Worm (Caenorhabditis elegans): Measurements from ENCODE around the gene D1053.3.

D1053.3 gene

DNA sequence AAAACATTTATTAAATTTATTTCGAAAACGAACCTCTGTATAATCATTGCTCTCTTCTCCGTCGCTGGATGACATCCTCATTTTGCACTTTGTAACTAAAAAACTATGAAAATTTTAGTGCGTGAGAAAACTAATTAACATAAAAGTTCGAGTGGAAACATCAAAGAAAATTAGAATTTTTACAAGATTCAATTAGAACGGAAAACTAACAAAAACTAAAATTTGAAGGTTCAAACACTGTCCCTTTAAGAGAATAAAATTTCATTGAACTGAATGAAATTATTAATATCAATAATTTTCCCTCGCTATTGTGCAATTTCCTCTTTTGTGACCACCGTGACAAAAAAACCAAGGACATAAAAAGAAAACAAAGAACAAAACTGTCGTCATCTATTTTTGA lies at the start of gene D1053.3:
D1053.3 (minus strand) TSS at position 101 of the 400 bp plus-strand sequence.
- TF ChIP-seq snpc-4 (tag; optimal IDR thresholded peaks at IDR 0.05): no peak
- TF ChIP-seq mab-5 (tag; optimal IDR thresholded peaks at IDR 0.05): no peak
- TF ChIP-seq sptf-1 (tag; optimal IDR thresholded peaks at IDR 0.05): no peak
- TF ChIP-seq mls-2 (tag; optimal IDR thresholded peaks at IDR 0.05): no peak
- no peak for TF ChIP-seq unc-62 (GFP tag; optimal IDR thresholded peaks at IDR 0.05)
- no peak for TF ChIP-seq elt-3 (tag; optimal IDR thresholded peaks at IDR 0.05)
- no peak for TF ChIP-seq lin-32 (GFP tag; optimal IDR thresholded peaks at IDR 0.05)
- no peak for TF ChIP-seq ham-2 (GFP tag; optimal IDR thresholded peaks at IDR 0.05)
- TF ChIP-seq nhr-28 (tag; optimal IDR thresholded peaks at IDR 0.05): no peak

DNA sequence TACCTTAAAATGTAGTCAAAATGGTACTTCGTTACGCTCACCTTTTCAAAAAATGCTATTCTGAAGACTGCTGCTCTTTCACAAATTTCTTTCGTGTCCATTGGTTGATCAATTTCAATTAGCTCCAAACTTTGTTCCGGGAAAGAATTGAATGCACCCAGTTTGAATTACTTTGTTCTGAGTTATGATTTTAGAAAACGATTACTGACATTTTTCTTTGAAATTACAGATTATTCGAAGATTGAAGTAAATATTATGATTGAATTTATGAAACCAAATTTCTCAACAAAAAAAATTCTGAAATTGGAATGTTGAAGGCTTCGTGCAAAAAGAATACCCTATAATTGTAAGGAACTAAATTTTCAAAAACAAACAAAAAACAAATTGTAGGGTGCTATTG lies 47.3 kb upstream of the D1053.3 start, which contains the start of gene Y102F5A.1:
Y102F5A.1 (minus strand) TSS at position 101 of the 400 bp plus-strand sequence.
- no peak for TF ChIP-seq cnd-1 (tag; optimal IDR thresholded peaks at IDR 0.05)
- no peak for TF ChIP-seq ceh-83 (GFP tag; optimal IDR thresholded peaks at IDR 0.05)
- no peak for TF ChIP-seq mep-1 (tag; optimal IDR thresholded peaks at IDR 0.05)
- TF ChIP-seq mab-5 (tag; optimal IDR thresholded peaks at IDR 0.05): no peak
- TF ChIP-seq nhr-28 (tag; optimal IDR thresholded peaks at IDR 0.05): no peak
- TF ChIP-seq lin-32 (GFP tag; optimal IDR thresholded peaks at IDR 0.05): no peak
- TF ChIP-seq M03D4.4 (tag; optimal IDR thresholded peaks at IDR 0.05): no peak
- TF ChIP-seq unc-120 (tag; optimal IDR thresholded peaks at IDR 0.05; ENCODE audit: poor library complexity, severe bottlenecking): no peak
- TF ChIP-seq nhr-76 (tag; optimal IDR thresholded peaks at IDR 0.05): no peak
- no peak for TF ChIP-seq unc-39 (tag; optimal IDR thresholded peaks at IDR 0.05)
- TF ChIP-seq hlh-1 (tag; optimal IDR thresholded peaks at IDR 0.05): no peak

DNA sequence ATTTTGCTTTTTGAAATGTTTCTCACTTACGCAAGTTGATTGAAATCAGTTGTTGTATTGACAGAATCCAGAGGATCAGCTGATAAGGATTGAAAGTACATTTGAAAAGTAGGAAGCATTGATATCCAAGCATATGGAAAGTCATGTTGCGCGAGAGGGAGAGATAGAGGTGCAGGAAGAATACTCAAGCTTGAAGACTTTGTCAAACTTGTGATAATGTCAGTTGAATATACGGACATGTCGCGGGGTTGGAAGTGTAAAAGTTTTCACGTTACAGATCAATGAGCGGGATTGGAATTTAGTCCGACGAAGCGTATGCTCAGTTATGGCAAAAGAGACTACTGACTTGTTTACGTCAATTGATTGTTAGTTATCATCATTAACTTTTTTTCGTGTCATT lies 32.3 kb upstream of the D1053.3 start, which contains the start of gene ttx-3:
ttx-3 (minus strand) TSS at position 101 of the 400 bp plus-strand sequence.
- TF ChIP-seq nhr-76 (tag; optimal IDR thresholded peaks at IDR 0.05) (no peak), elt-3 (tag; optimal IDR thresholded peaks at IDR 0.05) (no peak), tbx-8 (GFP tag; optimal IDR thresholded peaks at IDR 0.05) (no peak), ham-2 (GFP tag; optimal IDR thresholded peaks at IDR 0.05) (no peak), ceh-83 (GFP tag; optimal IDR thresholded peaks at IDR 0.05) (no peak), nhr-28 (tag; optimal IDR thresholded peaks at IDR 0.05) (no peak), ces-1 (GFP tag; optimal IDR thresholded peaks at IDR 0.05) (no peak), mep-1 (tag; optimal IDR thresholded peaks at IDR 0.05) (no peak), bed-3 (GFP tag; optimal IDR thresholded peaks at IDR 0.05) (no peak)

DNA sequence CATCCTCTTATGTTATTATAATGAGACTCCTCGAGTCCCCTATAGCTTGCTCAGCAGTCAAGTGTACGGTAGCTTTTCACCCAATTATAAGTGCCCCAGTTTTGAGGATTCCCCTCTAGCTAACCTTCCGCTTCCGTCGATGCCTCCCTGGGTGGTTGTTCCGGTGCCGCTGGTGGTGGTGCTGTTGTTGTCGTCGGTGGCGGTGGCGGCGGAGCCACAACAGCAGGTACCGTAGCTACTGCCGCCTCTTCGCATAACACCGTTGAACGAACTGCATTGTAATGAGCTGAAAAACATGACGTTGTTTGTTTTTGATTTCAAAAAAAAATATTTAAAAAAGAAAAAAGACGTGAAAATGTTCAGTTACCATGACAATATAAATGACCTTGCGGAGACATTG lies 29.5 kb upstream of the D1053.3 start:
- TF ChIP-seq tbx-8 (GFP tag; optimal IDR thresholded peaks at IDR 0.05): no peak
- TF ChIP-seq ceh-39 (tag; optimal IDR thresholded peaks at IDR 0.05): no peak
- no peak for TF ChIP-seq pha-4 (tag; optimal IDR thresholded peaks at IDR 0.05)
- no peak for TF ChIP-seq M03D4.4 (tag; optimal IDR thresholded peaks at IDR 0.05)
- no peak for TF ChIP-seq nhr-237 (tag; optimal IDR thresholded peaks at IDR 0.05)
- TF ChIP-seq flh-1 (GFP tag; optimal IDR thresholded peaks at IDR 0.05): no peak
- no peak for TF ChIP-seq snpc-4 (tag; optimal IDR thresholded peaks at IDR 0.05)
- TF ChIP-seq sptf-1 (tag; optimal IDR thresholded peaks at IDR 0.05): no peak
- TF ChIP-seq elt-1 (tag; optimal IDR thresholded peaks at IDR 0.05; ENCODE audit: borderline replicate concordance, insufficient read depth): no peak
- TF ChIP-seq nhr-12 (tag; optimal IDR thresholded peaks at IDR 0.05): no peak
- no peak for TF ChIP-seq hlh-1 (tag; optimal IDR thresholded peaks at IDR 0.05)
- no peak for TF ChIP-seq ces-1 (GFP tag; optimal IDR thresholded peaks at IDR 0.05)
- no peak for TF ChIP-seq ham-2 (GFP tag; optimal IDR thresholded peaks at IDR 0.05)
- no peak for TF ChIP-seq unc-39 (tag; optimal IDR thresholded peaks at IDR 0.05)
- no peak for TF ChIP-seq mls-2 (tag; optimal IDR thresholded peaks at IDR 0.05)
- no peak for TF ChIP-seq blmp-1 (tag; optimal IDR thresholded peaks at IDR 0.05)
- TF ChIP-seq bed-3 (GFP tag; optimal IDR thresholded peaks at IDR 0.05): no peak
- TF ChIP-seq elt-3 (tag; optimal IDR thresholded peaks at IDR 0.05): no peak
- no peak for TF ChIP-seq lin-32 (GFP tag; optimal IDR thresholded peaks at IDR 0.05)

DNA sequence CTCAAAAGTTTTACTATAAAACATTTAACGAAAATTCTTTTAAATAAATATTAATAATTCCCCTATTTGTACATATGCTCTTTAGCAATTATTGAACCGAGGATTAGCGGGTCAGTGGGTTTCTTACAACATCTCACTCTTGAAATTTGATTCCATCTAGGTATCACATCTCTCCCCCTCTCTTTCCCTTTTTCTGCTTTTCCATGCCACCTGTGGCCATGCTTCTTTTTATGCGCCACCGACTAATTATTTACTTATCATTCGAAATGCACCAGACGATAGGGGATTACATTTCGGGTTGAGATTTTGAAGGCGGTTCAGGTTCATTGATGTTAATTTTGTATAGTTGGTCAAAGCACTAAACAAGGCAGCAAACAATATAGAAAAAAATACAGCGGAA lies 28.9 kb upstream of the D1053.3 start:
- TF ChIP-seq tbx-8 (GFP tag; optimal IDR thresholded peaks at IDR 0.05): no peak
- no peak for TF ChIP-seq ceh-39 (tag; optimal IDR thresholded peaks at IDR 0.05)
- TF ChIP-seq pha-4 (tag; optimal IDR thresholded peaks at IDR 0.05): no peak
- TF ChIP-seq lin-32 (GFP tag; optimal IDR thresholded peaks at IDR 0.05): peak; percentile 20
- TF ChIP-seq ces-1 (GFP tag; optimal IDR thresholded peaks at IDR 0.05): no peak
- no peak for TF ChIP-seq M03D4.4 (tag; optimal IDR thresholded peaks at IDR 0.05)
- no peak for TF ChIP-seq lsy-2 (tag; optimal IDR thresholded peaks at IDR 0.05)
- TF ChIP-seq snpc-4 (tag; optimal IDR thresholded peaks at IDR 0.05): no peak

DNA sequence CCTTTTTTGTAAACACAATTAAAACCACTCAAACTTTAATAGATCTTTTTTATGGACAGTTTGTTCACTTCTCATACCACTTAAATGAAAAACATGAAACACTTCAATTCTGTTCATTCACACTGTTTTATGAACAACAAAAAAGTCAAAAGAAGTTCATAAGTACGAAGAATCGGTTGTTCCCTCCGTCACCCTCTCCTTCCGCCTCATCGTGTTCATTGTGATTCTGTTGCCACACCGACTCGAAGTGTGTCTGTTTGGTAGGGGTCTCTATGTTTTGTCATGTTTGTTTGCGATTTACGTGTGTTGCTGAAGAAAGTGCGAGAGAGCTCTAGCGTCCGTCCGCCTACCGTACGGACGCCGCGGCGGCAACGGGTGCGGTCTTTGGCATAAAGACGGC lies 21.9 kb upstream of the D1053.3 start, which contains the start of gene lact-7:
lact-7 (plus strand) TSS at position 301 of the 400 bp plus-strand sequence.
- no peak for TF ChIP-seq snpc-4 (tag; optimal IDR thresholded peaks at IDR 0.05)
- TF ChIP-seq unc-62 (GFP tag; optimal IDR thresholded peaks at IDR 0.05): no peak
- no peak for TF ChIP-seq lin-32 (GFP tag; optimal IDR thresholded peaks at IDR 0.05)
- TF ChIP-seq drap-1 (GFP tag; optimal IDR thresholded peaks at IDR 0.05): no peak
- no peak for TF ChIP-seq sptf-1 (tag; optimal IDR thresholded peaks at IDR 0.05)
- TF ChIP-seq nhr-76 (tag; optimal IDR thresholded peaks at IDR 0.05): no peak
